Worm (Caenorhabditis elegans): Measurements from ENCODE around the gene taf-7.2.

DNA sequence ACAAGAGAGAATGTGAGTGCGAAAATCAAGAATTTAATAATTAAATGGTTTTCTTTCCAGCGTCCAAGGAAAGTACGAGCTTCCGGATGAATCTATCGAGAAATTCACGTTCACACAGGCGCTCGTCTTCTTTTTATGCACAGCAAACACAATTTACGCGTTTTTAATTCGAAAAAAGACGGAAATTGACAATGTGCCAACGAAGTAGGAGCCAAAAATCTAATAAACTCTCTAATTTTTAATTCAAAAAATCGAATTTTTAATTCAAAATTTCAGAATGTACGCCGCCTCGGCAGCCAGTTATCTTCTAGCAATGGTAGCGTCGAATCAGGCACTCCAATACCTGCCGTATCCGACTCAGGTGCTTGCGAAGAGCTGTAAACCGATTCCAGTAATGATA, 38.5 kb upstream of the taf-7.2 start:
- TF ChIP-seq elt-3 (tag; optimal IDR thresholded peaks at IDR 0.05) (no peak), sptf-1 (tag; optimal IDR thresholded peaks at IDR 0.05) (no peak), nhr-12 (tag; optimal IDR thresholded peaks at IDR 0.05) (no peak), snpc-4 (tag; optimal IDR thresholded peaks at IDR 0.05) (no peak), ces-1 (GFP tag; optimal IDR thresholded peaks at IDR 0.05) (no peak), mab-5 (tag; optimal IDR thresholded peaks at IDR 0.05) (no peak), nhr-76 (tag; optimal IDR thresholded peaks at IDR 0.05) (no peak), pha-4 (tag; optimal IDR thresholded peaks at IDR 0.05) (no peak), mls-2 (tag; optimal IDR thresholded peaks at IDR 0.05) (no peak), lsy-2 (tag; optimal IDR thresholded peaks at IDR 0.05) (no peak)

Data from whole organism, mixed stage, embryonic.